Worm (Caenorhabditis elegans): ENCODE measurements around the gene F41H10.2.

The F41H10.2 gene

DNA sequence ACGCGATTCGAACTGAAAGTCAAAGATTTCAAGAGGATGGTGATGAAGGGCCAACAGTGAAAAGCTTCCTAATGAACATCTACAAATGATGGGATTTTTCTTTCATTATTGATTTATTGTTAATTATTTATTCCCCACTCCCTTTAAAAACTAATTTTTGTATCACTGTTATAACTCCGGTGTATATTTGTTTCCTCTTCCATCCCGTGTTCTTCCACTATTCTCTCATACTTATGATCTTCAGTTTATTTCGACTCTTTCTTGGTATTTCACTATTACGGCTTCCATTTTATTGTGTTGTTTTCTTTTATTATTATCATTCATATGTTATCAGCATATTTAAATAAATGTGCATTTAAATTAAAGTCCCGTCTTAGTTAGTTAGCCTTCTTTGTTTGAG lies 7.1 kb upstream of the F41H10.2 start (continued):
- TF ChIP-seq cey-2 (tag; optimal IDR thresholded peaks at IDR 0.05; ENCODE audit: borderline replicate concordance, insufficient read depth) = no peak
- TF ChIP-seq daf-16 (GFP tag; optimal IDR thresholded peaks at IDR 0.05) = no peak
- TF ChIP-seq daf-16 (tag; optimal IDR thresholded peaks at IDR 0.05) = peak; percentile 61
- TF ChIP-seq nhr-48 (tag; optimal IDR thresholded peaks at IDR 0.05) = no peak
- no peak for TF ChIP-seq sdz-12 (GFP tag; optimal IDR thresholded peaks at IDR 0.05)
- TF ChIP-seq aly-2 (tag; optimal IDR thresholded peaks at IDR 0.05) = no peak
- peak; percentile 8 for TF ChIP-seq pqm-1 (tag; optimal IDR thresholded peaks at IDR 0.05)
- TF ChIP-seq mdl-1 (tag; optimal IDR thresholded peaks at IDR 0.05) = no peak
- no peak for TF ChIP-seq hif-1 (tag; optimal IDR thresholded peaks at IDR 0.05)
- TF ChIP-seq zip-2 (tag; optimal IDR thresholded peaks at IDR 0.05) = no peak
- TF ChIP-seq nhr-77 (tag; optimal IDR thresholded peaks at IDR 0.05) = peak; percentile 14
- TF ChIP-seq saeg-2 (GFP tag; IDR thresholded peaks at IDR 0.05) = no peak
- no peak for TF ChIP-seq vab-7 (GFP tag; IDR thresholded peaks at IDR 0.05)
- no peak for TF ChIP-seq nhr-102 (tag; optimal IDR thresholded peaks at IDR 0.05)
- TF ChIP-seq ZK546.5 (tag; optimal IDR thresholded peaks at IDR 0.05) = no peak
- peak in 1 of 2 experiments; percentile 51 for TF ChIP-seq unc-62 (GFP tag; optimal IDR thresholded peaks at IDR 0.05 in 1 of 2)
- TF ChIP-seq unc-62 (tag; optimal IDR thresholded peaks at IDR 0.05) = no peak
- TF ChIP-seq dmd-8 (GFP tag; IDR thresholded peaks at IDR 0.05) = no peak
- TF ChIP-seq attf-4 (tag; optimal IDR thresholded peaks at IDR 0.05) = no peak

DNA sequence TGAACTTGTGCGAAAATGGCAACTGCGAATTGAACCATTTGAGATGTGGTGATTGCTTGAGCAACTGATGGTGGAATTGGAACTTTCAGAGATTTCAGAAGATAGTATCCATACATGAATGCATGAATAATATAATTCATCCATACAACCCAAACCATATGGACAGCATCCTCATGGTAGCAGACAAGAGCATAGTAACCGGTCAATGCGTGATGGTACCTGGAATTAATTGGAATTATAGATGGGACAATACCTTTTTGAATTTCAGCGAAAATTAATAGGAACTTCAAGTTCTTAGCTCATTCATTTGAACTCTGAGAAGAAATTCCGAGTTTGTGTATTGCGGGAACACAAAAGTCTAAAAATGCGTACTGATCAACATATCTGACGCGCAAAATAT lies 6.5 kb upstream of the F41H10.2 start:
- TF ChIP-seq T26A8.4 (GFP tag; IDR thresholded peaks at IDR 0.05) = no peak
- peak; percentile 25; the same call in 1 of the 2 replicates for TF ChIP-seq D1046.2 (GFP tag; IDR thresholded peaks at IDR 0.05)
- no peak for TF ChIP-seq skn-1 (tag; optimal IDR thresholded peaks at IDR 0.05)
- TF ChIP-seq nhr-111 (GFP tag; optimal IDR thresholded peaks at IDR 0.05) = no peak
- TF ChIP-seq ctbp-1 (GFP tag; IDR thresholded peaks at IDR 0.05) = no peak
- no peak for TF ChIP-seq Y75B8A.6 (GFP tag; IDR thresholded peaks at IDR 0.05)
- no peak for TF ChIP-seq lir-3 (tag; optimal IDR thresholded peaks at IDR 0.05)
- no peak for TF ChIP-seq fos-1 (tag; optimal IDR thresholded peaks at IDR 0.05)
- no peak for TF ChIP-seq zag-1 (tag; optimal IDR thresholded peaks at IDR 0.05)
- no peak for TF ChIP-seq cey-2 (tag; optimal IDR thresholded peaks at IDR 0.05; ENCODE audit: borderline replicate concordance, insufficient read depth)
- no peak for TF ChIP-seq zip-11 (GFP tag; IDR thresholded peaks at IDR 0.05)
- peak; percentile 60; the same call in 1 of the 2 replicates for TF ChIP-seq Y105C5A.15 (GFP tag; IDR thresholded peaks at IDR 0.05)
- TF ChIP-seq tra-1 (GFP tag; IDR thresholded peaks at IDR 0.05) = peak; percentile 18; the same call in 1 of the 2 replicates
- TF ChIP-seq duxl-1 (tag; optimal IDR thresholded peaks at IDR 0.05; ENCODE audit: poor library complexity) = peak; percentile 31
- TF ChIP-seq lim-7 (GFP tag; IDR thresholded peaks at IDR 0.05) = peak; percentile 14; the same call in 1 of the 2 replicates
- TF ChIP-seq nhr-48 (tag; optimal IDR thresholded peaks at IDR 0.05) = no peak
- peak; percentile 57 for TF ChIP-seq gei-8 (GFP tag; optimal IDR thresholded peaks at IDR 0.05)
- TF ChIP-seq ceh-44 (GFP tag; IDR thresholded peaks at IDR 0.05) = no peak
- TF ChIP-seq mes-2 (tag; optimal IDR thresholded peaks at IDR 0.05; ENCODE audit: poor library complexity, severe bottlenecking) = no peak
- TF ChIP-seq ceh-20 (GFP tag; IDR thresholded peaks at IDR 0.05) = no peak
- no peak for TF ChIP-seq egl-43 (GFP tag; IDR thresholded peaks at IDR 0.05)
- no peak for TF ChIP-seq lin-13 (GFP tag; optimal IDR thresholded peaks at IDR 0.05)
- no peak for TF ChIP-seq daf-19 (GFP tag; conservative IDR thresholded peaks at IDR 0.05)
- no peak for TF ChIP-seq lin-38 (GFP tag; IDR thresholded peaks at IDR 0.05)
- no peak for TF ChIP-seq attf-4 (tag; optimal IDR thresholded peaks at IDR 0.05)
- TF ChIP-seq ceh-62 (tag; optimal IDR thresholded peaks at IDR 0.05) = no peak
- TF ChIP-seq nhr-237 (tag; optimal IDR thresholded peaks at IDR 0.05) = no peak
- no peak for TF ChIP-seq set-16 (GFP tag; IDR thresholded peaks at IDR 0.05)
- no peak for TF ChIP-seq ceh-28 (tag; optimal IDR thresholded peaks at IDR 0.05)
- TF ChIP-seq F49E8.2 (tag; optimal IDR thresholded peaks at IDR 0.05; ENCODE audit: borderline replicate concordance) = no peak
- TF ChIP-seq ama-1 (optimal IDR thresholded peaks at IDR 0.05) = no peak
- TF ChIP-seq lsy-2 (tag; optimal IDR thresholded peaks at IDR 0.05) = no peak
- peak; percentile 53 for TF ChIP-seq aha-1 (tag)
- TF ChIP-seq mep-1 (tag; optimal IDR thresholded peaks at IDR 0.05) = no peak
- no peak for TF ChIP-seq nhr-102 (tag; optimal IDR thresholded peaks at IDR 0.05)
- no peak for TF ChIP-seq ZK546.5 (tag; optimal IDR thresholded peaks at IDR 0.05)
- TF ChIP-seq nhr-11 (tag; optimal IDR thresholded peaks at IDR 0.05) = no peak
- no peak for TF ChIP-seq daf-16 (GFP tag; optimal IDR thresholded peaks at IDR 0.05)
- TF ChIP-seq daf-16 (tag; optimal IDR thresholded peaks at IDR 0.05) = peak; percentile 4

Data from whole organism, L4 larva.